Worm (Caenorhabditis elegans) whole organism, mixed stage, embryonic: ENCODE data around the gene dgtr-1.

Experiments
- elt-1 ChIP-seq: sonication (generic microtip); optimal IDR thresholded peaks from 2 replicates; lab custom pipeline; 2017; ENCODE audit warnings: missing genetic modification characterization, mild to moderate bottlenecking, missing compliant biosample characterization, antibody characterized with exemption, moderate library complexity, borderline replicate concordance; ENCODE audit not compliant: insufficient read depth
- lin-13 ChIP-seq: fragments of 150-350 bp; optimal IDR thresholded peaks from 2 replicates; lab custom pipeline; 2014; ENCODE audit warnings: missing biosample characterization, missing genetic modification characterization
- lsy-2 ChIP-seq: fragments of 150-350 bp; optimal IDR thresholded peaks from 2 replicates; lab custom pipeline; 2014; ENCODE audit warnings: missing biosample characterization, missing genetic modification characterization
- mep-1 ChIP-seq: fragments of 150-350 bp; optimal IDR thresholded peaks from 2 replicates; lab custom pipeline; 2017; ENCODE audit warnings: missing biosample characterization, missing genetic modification reagents, missing genetic modification characterization, inconsistent platforms
- nhr-76 ChIP-seq: sonication (generic microtip); optimal IDR thresholded peaks from 2 replicates; lab custom pipeline; 2017; ENCODE audit warnings: missing biosample characterization, missing genetic modification characterization
- ztf-11 ChIP-seq: fragments of 150-350 bp; optimal IDR thresholded peaks from 2 replicates; lab custom pipeline; 2014; ENCODE audit warnings: missing biosample characterization, missing genetic modification characterization

DNA sequence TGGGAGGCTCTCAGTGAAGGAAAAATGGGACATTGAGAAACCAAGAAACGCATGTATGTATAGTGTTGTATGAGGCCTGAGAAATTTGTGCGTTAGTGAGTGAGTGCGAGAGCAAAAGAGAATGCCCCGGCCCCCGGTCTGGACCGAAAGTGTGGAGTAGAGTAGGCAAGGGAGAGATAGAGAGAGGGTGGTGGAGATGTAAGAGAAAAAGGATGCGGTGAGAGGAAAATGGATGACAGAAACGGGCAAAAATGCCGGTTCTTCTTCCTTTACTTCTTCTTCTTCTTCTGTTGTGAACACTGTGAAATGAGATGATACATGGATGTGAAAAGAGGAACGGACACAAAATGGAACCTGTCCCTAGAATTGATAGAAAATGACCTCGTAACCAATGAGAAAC lies 41.4 kb downstream of the dgtr-1 start:
- no peak for TF ChIP-seq lin-13 (tag; lab: Kevin White, UChicago)
- TF ChIP-seq lsy-2 (tag; lab: Kevin White, UChicago): no peak
- TF ChIP-seq nhr-76: no peak
- TF ChIP-seq elt-1 (tag; lab: Kevin White, UChicago): no peak
- no peak for TF ChIP-seq ztf-11 (tag; lab: Kevin White, UChicago)
- TF ChIP-seq mep-1 (tag; lab: Kevin White, UChicago): no peak
